Fruit fly (Drosophila melanogaster) whole organism, embryonic: ENCODE results near the gene Sil1.

Experiments used
- Adf1 ChIP-seq: fragments of 200-800 bp; sonication (Bioruptor generic); IDR thresholded peaks from 2 replicates; pipeline ENCODE4 v1.3.6; 2022; ENCODE audit warnings: missing biosample characterization, missing genetic modification characterization
- Atf6 ChIP-seq: fragments of 200-800 bp; sonication (Bioruptor generic); IDR thresholded peaks from 2 replicates; pipeline ENCODE4 v1.3.6; 2022; ENCODE audit warnings: missing biosample characterization, missing genetic modification characterization
- B-H2 ChIP-seq: fragments of 200-800 bp; sonication (Bioruptor generic); optimal IDR thresholded peaks from 2 replicates; lab custom pipeline; 2018; ENCODE audit warnings: missing biosample characterization, mild to moderate bottlenecking, missing genetic modification characterization
- Blimp-1 ChIP-seq: fragments of 200-800 bp; sonication (Bioruptor generic); optimal IDR thresholded peaks from 3 replicates; lab custom pipeline; 2018; ENCODE audit warnings: missing biosample characterization, missing genetic modification characterization, mild to moderate bottlenecking, moderate library complexity, missing genetic modification reagents
- C15 ChIP-seq: fragments of 200-800 bp; sonication (Bioruptor generic); IDR thresholded peaks from 3 replicates; pipeline ENCODE4 v1.3.6; 2022; ENCODE audit warnings: missing biosample characterization, missing genetic modification characterization
- CG10431 ChIP-seq: fragments of 200-800 bp; sonication (Bioruptor generic); optimal IDR thresholded peaks from 3 replicates; lab custom pipeline; 2018; ENCODE audit warnings: missing biosample characterization, mild to moderate bottlenecking, missing genetic modification characterization
- CG10462 ChIP-seq: fragments of 200-800 bp; sonication (Bioruptor generic); optimal IDR thresholded peaks from 2 replicates; lab custom pipeline; 2016; ENCODE audit warnings: missing biosample characterization, missing genetic modification characterization
- CG10654 ChIP-seq: fragments of 200-800 bp; sonication (Bioruptor generic); optimal IDR thresholded peaks from 2 replicates; lab custom pipeline; 2016; ENCODE audit warnings: missing biosample characterization, missing genetic modification characterization
- CG11695 ChIP-seq: fragments of 200-800 bp; sonication (Bioruptor generic); IDR thresholded peaks from 3 replicates; pipeline ENCODE4 v1.3.6; 2022; ENCODE audit warnings: missing biosample characterization, missing genetic modification characterization
- CG12299 ChIP-seq: fragments of 200-800 bp; sonication (Bioruptor generic); optimal IDR thresholded peaks from 2 replicates; lab custom pipeline; 2018; ENCODE audit warnings: missing biosample characterization, mild to moderate bottlenecking, missing genetic modification characterization
- CG12391 ChIP-seq: fragments of 200-800 bp; sonication (Bioruptor generic); optimal IDR thresholded peaks from 3 replicates; lab custom pipeline; 2018; ENCODE audit warnings: missing biosample characterization, mild to moderate bottlenecking, missing genetic modification characterization, moderate library complexity
- CG13775 ChIP-seq: fragments of 200-800 bp; sonication (Bioruptor generic); optimal IDR thresholded peaks from 3 replicates; lab custom pipeline; 2017; ENCODE audit warnings: missing biosample characterization, mild to moderate bottlenecking, missing genetic modification characterization
- CG14441 ChIP-seq: fragments of 200-800 bp; sonication (Bioruptor generic); IDR thresholded peaks from 2 replicates; pipeline ENCODE4 v1.3.6; 2022; ENCODE audit warnings: missing biosample characterization, missing genetic modification characterization
- CG1603 ChIP-seq: fragments of 200-800 bp; sonication (Bioruptor generic); optimal IDR thresholded peaks from 2 replicates; lab custom pipeline; 2019; ENCODE audit warnings: missing biosample characterization, mild to moderate bottlenecking, missing genetic modification characterization, moderate library complexity
- CG17186 ChIP-seq: fragments of 200-800 bp; sonication (Bioruptor generic); optimal IDR thresholded peaks from 3 replicates; lab custom pipeline; 2017; ENCODE audit warnings: missing biosample characterization, missing genetic modification reagents, missing genetic modification characterization
- CG17612 ChIP-seq: fragments of 200-800 bp; sonication (Bioruptor generic); IDR thresholded peaks from 2 replicates; pipeline ENCODE4 v1.3.6; 2022; ENCODE audit warnings: missing biosample characterization, missing genetic modification characterization
- CG1792 ChIP-seq: fragments of 200-800 bp; sonication (Bioruptor generic); optimal IDR thresholded peaks from 2 replicates; lab custom pipeline; 2016; ENCODE audit warnings: missing biosample characterization, missing genetic modification characterization
- CG18764 ChIP-seq: fragments of 200-800 bp; sonication (Bioruptor generic); optimal IDR thresholded peaks from 3 replicates; lab custom pipeline; 2016; ENCODE audit warnings: missing biosample characterization, missing genetic modification characterization
- CG31365 ChIP-seq: fragments of 200-800 bp; sonication (Bioruptor generic); optimal IDR thresholded peaks from 2 replicates; lab custom pipeline; 2018; ENCODE audit warnings: missing biosample characterization, mild to moderate bottlenecking, missing genetic modification characterization
- CG34224 ChIP-seq: fragments of 200-800 bp; sonication (Bioruptor generic); IDR thresholded peaks from 3 replicates; pipeline ENCODE4 v1.3.6; 2022; ENCODE audit warnings: missing biosample characterization, missing genetic modification characterization; ENCODE audit not compliant: partially characterized antibody
- CG4404 ChIP-seq: fragments of 200-800 bp; sonication (Bioruptor generic); IDR thresholded peaks from 2 replicates; pipeline ENCODE4 v1.3.6; 2022; ENCODE audit warnings: missing biosample characterization, missing genetic modification characterization
- CG6175 ChIP-seq: fragments of 200-800 bp; sonication (Bioruptor generic); IDR thresholded peaks from 3 replicates; pipeline ENCODE4 v1.3.6; 2022; ENCODE audit warnings: missing biosample characterization, missing genetic modification characterization
- CG6272 ChIP-seq: fragments of 200-800 bp; sonication (Bioruptor generic); IDR thresholded peaks from 2 replicates; pipeline ENCODE4 v1.3.6; 2022; ENCODE audit warnings: missing biosample characterization, missing genetic modification characterization
- CG6813 ChIP-seq: fragments of 200-800 bp; sonication (Bioruptor generic); optimal IDR thresholded peaks from 2 replicates; lab custom pipeline; 2017; ENCODE audit warnings: missing biosample characterization, missing genetic modification characterization, mild to moderate bottlenecking, moderate library complexity, missing genetic modification reagents
- CG8281 ChIP-seq: fragments of 200-800 bp; sonication (Bioruptor generic); optimal IDR thresholded peaks from 2 replicates; lab custom pipeline; 2018; ENCODE audit warnings: missing biosample characterization, mild to moderate bottlenecking, missing genetic modification characterization, moderate library complexity
- CG8478 ChIP-seq: fragments of >200 bp; optimal IDR thresholded peaks from 2 replicates; lab custom pipeline; 2018
- CHES-1-like ChIP-seq: fragments of 200-800 bp; sonication (Bioruptor generic); optimal IDR thresholded peaks from 2 replicates; lab custom pipeline; 2016; ENCODE audit warnings: missing biosample characterization, missing genetic modification characterization
- HLH4C ChIP-seq: fragments of 200-800 bp; sonication (Bioruptor generic); IDR thresholded peaks from 3 replicates; pipeline ENCODE4 v1.3.6; 2022; ENCODE audit warnings: missing biosample characterization, missing genetic modification characterization; ENCODE audit not compliant: partially characterized antibody
- Hmr ChIP-seq: fragments of 200-800 bp; sonication (Bioruptor generic); optimal IDR thresholded peaks from 3 replicates; lab custom pipeline; 2017; ENCODE audit warnings: mild to moderate bottlenecking, missing biosample characterization, missing genetic modification reagents, missing genetic modification characterization
- NC2α ChIP-seq: fragments of 200-800 bp; sonication (Bioruptor generic); optimal IDR thresholded peaks from 2 replicates; lab custom pipeline; 2016; ENCODE audit warnings: missing biosample characterization, missing genetic modification characterization
- NK7.1 ChIP-seq: fragments of 200-800 bp; sonication (Bioruptor generic); optimal IDR thresholded peaks from 3 replicates; lab custom pipeline; 2016; ENCODE audit warnings: missing biosample characterization, missing genetic modification characterization
- Opbp ChIP-seq: fragments of 200-800 bp; sonication (Bioruptor generic); IDR thresholded peaks from 3 replicates; pipeline ENCODE4 v1.3.6; 2022; ENCODE audit warnings: missing biosample characterization, missing genetic modification characterization; ENCODE audit not compliant: partially characterized antibody
- Trl ChIP-seq, 3 experiments: fragments of >200 bp in 2 of 3; fragments of 200-800 bp in 1 of 3; sonication (Bioruptor generic) in 1 of 3; optimal IDR thresholded peaks; 2 replicates in 1 of 3; 3 replicates in 2 of 3; lab custom pipeline; 2016 to 2017; ENCODE audit warnings: missing biosample characterization in 1 of 3, missing genetic modification characterization in 1 of 3
- ash1 ChIP-seq: fragments of 200-800 bp; sonication (Bioruptor generic); optimal IDR thresholded peaks from 2 replicates; lab custom pipeline; 2018; ENCODE audit warnings: missing biosample characterization, mild to moderate bottlenecking, missing genetic modification characterization
- bbx ChIP-seq: fragments of 200-800 bp; sonication (Bioruptor generic); IDR thresholded peaks from 2 replicates; pipeline ENCODE4 v1.3.6; 2022; ENCODE audit warnings: missing biosample characterization, missing genetic modification characterization; ENCODE audit not compliant: partially characterized antibody
- crp ChIP-seq, 2 experiments: fragments of 200-800 bp; sonication (Bioruptor generic); optimal IDR thresholded peaks; 2 replicates in 1 of 2; 3 replicates in 1 of 2; lab custom pipeline; 2017; ENCODE audit warnings: missing biosample characterization in 2 of 2, missing genetic modification characterization in 2 of 2, mild to moderate bottlenecking in 1 of 2, moderate library complexity in 1 of 2
- dan ChIP-seq: fragments of 200-800 bp; sonication (Bioruptor generic); IDR thresholded peaks from 2 replicates; pipeline ENCODE4 v1.3.6; 2022; ENCODE audit warnings: missing biosample characterization, missing genetic modification characterization
- fd64A ChIP-seq: fragments of 200-800 bp; sonication (Bioruptor generic); optimal IDR thresholded peaks from 3 replicates; lab custom pipeline; 2018; ENCODE audit warnings: missing biosample characterization, mild to moderate bottlenecking, missing genetic modification characterization
- fu2 ChIP-seq: fragments of 200-800 bp; sonication (Bioruptor generic); optimal IDR thresholded peaks from 2 replicates; lab custom pipeline; 2016; ENCODE audit warnings: missing biosample characterization, missing genetic modification characterization
- gt ChIP-seq: fragments of 200-800 bp; sonication (Bioruptor generic); IDR thresholded peaks from 2 replicates; pipeline ENCODE4 v1.3.6; 2022; ENCODE audit warnings: missing biosample characterization, missing genetic modification characterization
- ham ChIP-seq: fragments of 200-800 bp; sonication (Bioruptor generic); IDR thresholded peaks from 2 replicates; pipeline ENCODE4 v1.3.6; 2022; ENCODE audit warnings: missing biosample characterization, missing genetic modification characterization
- lola ChIP-seq, 3 experiments: fragments of >200 bp in 2 of 3; fragments of 200-800 bp in 1 of 3; sonication (Bioruptor generic) in 1 of 3; optimal IDR thresholded peaks; 2 replicates each; lab custom pipeline; 2017 to 2019; ENCODE audit warnings: missing biosample characterization in 3 of 3, missing genetic modification characterization in 3 of 3, mild to moderate bottlenecking in 1 of 3, moderate library complexity in 1 of 3
- odd ChIP-seq: fragments of 200-800 bp; sonication (Bioruptor generic); optimal IDR thresholded peaks from 2 replicates; lab custom pipeline; 2017; ENCODE audit warnings: missing biosample characterization, mild to moderate bottlenecking, missing genetic modification characterization
- p53 ChIP-seq: fragments of 200-800 bp; sonication (Bioruptor generic); optimal IDR thresholded peaks from 2 replicates; lab custom pipeline; 2016; ENCODE audit warnings: missing biosample characterization, missing genetic modification characterization
- ranshi ChIP-seq: fragments of 200-800 bp; sonication (Bioruptor generic); IDR thresholded peaks from 2 replicates; pipeline ENCODE4 v1.3.6; 2022; ENCODE audit warnings: missing biosample characterization, missing genetic modification characterization
- scrt ChIP-seq: fragments of 200-800 bp; sonication (Bioruptor generic); optimal IDR thresholded peaks from 2 replicates; lab custom pipeline; 2018; ENCODE audit warnings: missing biosample characterization, mild to moderate bottlenecking, missing genetic modification characterization, moderate library complexity
- sqz ChIP-seq: fragments of 200-800 bp; sonication (Bioruptor generic); optimal IDR thresholded peaks from 3 replicates; lab custom pipeline; 2018; ENCODE audit warnings: missing biosample characterization, mild to moderate bottlenecking, missing genetic modification characterization
- tio ChIP-seq: fragments of 200-800 bp; sonication (Bioruptor generic); optimal IDR thresholded peaks from 2 replicates; lab custom pipeline; 2017; ENCODE audit warnings: missing biosample characterization, missing genetic modification characterization, inconsistent platforms
- ttk ChIP-seq: fragments of 200-800 bp; sonication (Bioruptor generic); IDR thresholded peaks from 2 replicates; pipeline ENCODE4 v2.1.2; 2022; ENCODE audit warnings: missing biosample characterization, missing genetic modification characterization
- unc-4 ChIP-seq: fragments of 200-800 bp; sonication (Bioruptor generic); IDR thresholded peaks from 2 replicates; pipeline ENCODE4 v1.3.6; 2022; ENCODE audit warnings: missing biosample characterization, missing genetic modification characterization; ENCODE audit not compliant: partially characterized antibody

The Sil1 gene

dm6 chr3R:25262322-25262761, 27.0 kb upstream of the Sil1 start, which contains the start of the genes Kdsr and CG11858 (continued):
- peak; percentile 32; the same call in 1 of the 2 replicates for TF ChIP-seq CG6272 (GFP tag; lab: Robert Waterston, UW)
- peak; percentile 54 for TF ChIP-seq Adf1 (GFP tag; lab: Robert Waterston, UW)
- peak; percentile 49 for TF ChIP-seq CG12299 (tag; lab: Kevin White, UChicago)
- no peak for TF ChIP-seq CG10431
- peak; percentile 92 for TF ChIP-seq CG17186 (GFP tag; lab: Kevin White, UChicago)
- peak; percentile 7 for TF ChIP-seq CG8281
- TF ChIP-seq scrt (GFP tag; lab: Kevin White, UChicago) = peak; percentile 33
- no peak for TF ChIP-seq dan
- TF ChIP-seq CHES-1-like (GFP tag; lab: Kevin White, UChicago) = peak; percentile 41
- peak; percentile 74 for TF ChIP-seq B-H2 (GFP tag; lab: Kevin White, UChicago)
- no peak for TF ChIP-seq fd64A (GFP tag; lab: Kevin White, UChicago)
- no peak for TF ChIP-seq CG31365 (tag; lab: Kevin White, UChicago)
- no peak for TF ChIP-seq odd (GFP tag; lab: Kevin White, UChicago)
- no peak for TF ChIP-seq Opbp (GFP tag; lab: Robert Waterston, UW)
- no peak for TF ChIP-seq CG11695 (GFP tag; lab: Robert Waterston, UW)
- no peak for TF ChIP-seq gt (GFP tag; lab: Robert Waterston, UW)
- peak; percentile 67 for TF ChIP-seq Hmr (GFP tag; lab: Kevin White, UChicago)
- no peak for TF ChIP-seq tio (GFP tag; lab: Kevin White, UChicago)
- no peak for TF ChIP-seq CG8478 (lab: Kevin White, UChicago)
- TF ChIP-seq NK7.1 = no peak
- no peak for TF ChIP-seq HLH4C (GFP tag; lab: Robert Waterston, UW)
- no peak for TF ChIP-seq ash1 (GFP tag; lab: Kevin White, UChicago)
- TF ChIP-seq CG4404 = peak; percentile 47; the same call in 1 of the 2 replicates
- TF ChIP-seq ttk = peak; percentile 43; the same call in 1 of the 2 replicates
- peak; percentile 19 for TF ChIP-seq CG10462 (GFP tag; lab: Kevin White, UChicago)
- peak; percentile 69 for TF ChIP-seq Atf6 (GFP tag; lab: Robert Waterston, UW)
- TF ChIP-seq sqz (GFP tag; lab: Kevin White, UChicago) = no peak
- no peak for TF ChIP-seq CG6175
- TF ChIP-seq unc-4 = peak; percentile 56; the same call in 1 of the 2 replicates
- no peak for TF ChIP-seq CG34224 (GFP tag; lab: Robert Waterston, UW)
- no peak for TF ChIP-seq CG6813 (GFP tag; lab: Kevin White, UChicago)
- no peak for TF ChIP-seq CG17612 (GFP tag; lab: Robert Waterston, UW)
- TF ChIP-seq bbx (GFP tag; lab: Robert Waterston, UW) = no peak
- peak; percentile 27 for TF ChIP-seq CG18764 (GFP tag; lab: Kevin White, UChicago)
- TF ChIP-seq fu2 = peak; percentile 21
- no peak for TF ChIP-seq Trl (optimal IDR thresholded peaks at IDR 0.05; lab: Kevin White, UChicago)
- peak; percentile 36 for TF ChIP-seq Trl (GFP tag; optimal IDR thresholded peaks at IDR 0.05; lab: Kevin White, UChicago)
- peak; percentile 72 for TF ChIP-seq CG14441
- TF ChIP-seq CG1603 = peak; percentile 57
- TF ChIP-seq Blimp-1 (GFP tag; lab: Kevin White, UChicago) = no peak
- TF ChIP-seq p53 (GFP tag; lab: Kevin White, UChicago) = no peak
- TF ChIP-seq crp (GFP tag; optimal IDR thresholded peaks at IDR 0.05; lab: Kevin White, UChicago) = peak in 1 of 2 experiments; percentile 49
- TF ChIP-seq ranshi (GFP tag; lab: Robert Waterston, UW) = peak; percentile 54; the same call in 1 of the 2 replicates
- TF ChIP-seq CG1792 (GFP tag; lab: Kevin White, UChicago) = peak; percentile 40
- TF ChIP-seq NC2α = no peak
- TF ChIP-seq CG13775 (GFP tag; lab: Kevin White, UChicago) = peak; percentile 73
- peak in 1 of 3 experiments; percentile 53 for TF ChIP-seq lola (GFP tag; optimal IDR thresholded peaks at IDR 0.05; lab: Kevin White, UChicago)
- peak; percentile 79 for TF ChIP-seq CG12391 (tag; lab: Kevin White, UChicago)
- peak; percentile 29 for TF ChIP-seq CG10654
- no peak for TF ChIP-seq ham (GFP tag; lab: Robert Waterston, UW)
- no peak for TF ChIP-seq C15
